Worm (Caenorhabditis elegans) whole organism, early embryonic: ENCODE data around the gene str-33.

Source experiments
- B0310.2 ChIP-seq: sonication (generic microtip); optimal IDR thresholded peaks from 2 replicates; lab custom pipeline; 2016; ENCODE audit warnings: mild to moderate bottlenecking, missing genetic modification characterization, missing compliant biosample characterization
- F13C5.2 ChIP-seq: sonication (generic microtip); optimal IDR thresholded peaks from 2 replicates; lab custom pipeline; 2017; ENCODE audit warnings: mild to moderate bottlenecking, missing genetic modification characterization, inconsistent platforms, missing compliant biosample characterization
- aly-1 ChIP-seq: sonication (generic microtip); optimal IDR thresholded peaks from 2 replicates; lab custom pipeline; 2016; ENCODE audit warnings: missing genetic modification characterization, missing compliant biosample characterization
- ama-1 ChIP-seq: fragments of 150-350 bp; optimal IDR thresholded peaks from 2 replicates; lab custom pipeline; 2014
- ceh-13 ChIP-seq: fragments of 200-800 bp; sonication (Bioruptor generic); optimal IDR thresholded peaks from 2 replicates; lab custom pipeline; 2018; ENCODE audit warnings: mild to moderate bottlenecking, missing genetic modification characterization, missing compliant biosample characterization
- ceh-36 ChIP-seq: sonication (generic microtip); optimal IDR thresholded peaks from 2 replicates; lab custom pipeline; 2016; ENCODE audit warnings: missing genetic modification characterization, inconsistent platforms, missing compliant biosample characterization
- ets-7 ChIP-seq: sonication (generic microtip); optimal IDR thresholded peaks from 2 replicates; lab custom pipeline; 2016; ENCODE audit warnings: missing genotype, missing genetic modification characterization, missing compliant biosample characterization
- flt-1 ChIP-seq: fragments of 200-800 bp; sonication (Bioruptor generic); IDR thresholded peaks from 2 replicates; pipeline ENCODE4 v1.3.6; 2022; ENCODE audit warnings: missing genetic modification characterization, missing compliant biosample characterization
- hmbx-1 ChIP-seq: sonication (generic microtip); optimal IDR thresholded peaks from 2 replicates; lab custom pipeline; 2016; ENCODE audit warnings: mild to moderate bottlenecking, missing genetic modification characterization, missing compliant biosample characterization
- hmg-4 ChIP-seq: fragments of 200-800 bp; sonication (Bioruptor generic); optimal IDR thresholded peaks from 2 replicates; lab custom pipeline; 2018; ENCODE audit warnings: mild to moderate bottlenecking, missing genetic modification characterization, missing compliant biosample characterization
- hnd-1 ChIP-seq: sonication (generic microtip); optimal IDR thresholded peaks from 2 replicates; lab custom pipeline; 2016; ENCODE audit warnings: missing genetic modification characterization, missing compliant biosample characterization
- pes-1 ChIP-seq: fragments of 200-800 bp; sonication (Bioruptor generic); IDR thresholded peaks from 2 replicates; pipeline ENCODE4 v1.3.6; 2022; ENCODE audit warnings: missing genetic modification reagents, missing genetic modification characterization, missing compliant biosample characterization
- scrt-1 ChIP-seq: fragments of 200-800 bp; sonication (Bioruptor generic); IDR thresholded peaks from 2 replicates; pipeline ENCODE4 v1.3.6; 2022; ENCODE audit warnings: missing genetic modification characterization, missing compliant biosample characterization
- sea-1 ChIP-seq: fragments of 200-800 bp; sonication (Bioruptor generic); conservative IDR thresholded peaks from 2 replicates; pipeline ENCODE4 v1.3.6; 2022; ENCODE audit warnings: missing genetic modification characterization, missing compliant biosample characterization
- tbx-11 ChIP-seq: fragments of 200-800 bp; sonication (Bioruptor generic); IDR thresholded peaks from 2 replicates; pipeline ENCODE4 v1.3.6; 2022; ENCODE audit warnings: missing genetic modification characterization, missing compliant biosample characterization
- tbx-37 ChIP-seq: fragments of 200-800 bp; sonication (Bioruptor generic); conservative IDR thresholded peaks from 2 replicates; pipeline ENCODE4 v1.3.6; 2022; ENCODE audit warnings: missing genetic modification reagents, missing genetic modification characterization, missing compliant biosample characterization
- tra-4 ChIP-seq: sonication (generic microtip); optimal IDR thresholded peaks from 2 replicates; lab custom pipeline; 2017; ENCODE audit warnings: missing genetic modification characterization, missing compliant biosample characterization

str-33 gene

ce11 chrV:2758437-2758836 is 30.1 kb downstream of the str-33 start:
- TF ChIP-seq hmbx-1 (tag; lab: Kevin White, UChicago) (no peak), scrt-1 (GFP tag; lab: Robert Waterston, UW) (no peak), flt-1 (GFP tag; lab: Robert Waterston, UW) (no peak), tra-4 (tag; lab: Kevin White, UChicago) (no peak), pes-1 (GFP tag; lab: Robert Waterston, UW) (no peak), hmg-4 (GFP tag; lab: Kevin White, UChicago) (no peak), B0310.2 (tag; lab: Kevin White, UChicago) (no peak), tbx-11 (GFP tag; lab: Robert Waterston, UW) (no peak), ama-1 (lab: Kevin White, UChicago) (no peak), tbx-37 (GFP tag; lab: Robert Waterston, UW) (no peak)

ce11 chrV:2759456-2759855 is 31.1 kb downstream of the str-33 start, which contains the start of gene srg-58:
TSS of gene srg-58 (minus strand) at chrV:2759556.
- TF ChIP-seq tbx-11 (GFP tag; lab: Robert Waterston, UW) (no peak), tra-4 (tag; lab: Kevin White, UChicago) (no peak), ceh-13 (no peak), hnd-1 (no peak), pes-1 (GFP tag; lab: Robert Waterston, UW) (no peak), scrt-1 (GFP tag; lab: Robert Waterston, UW) (no peak), aly-1 (no peak), ama-1 (lab: Kevin White, UChicago) (no peak), B0310.2 (tag; lab: Kevin White, UChicago) (no peak), tbx-37 (GFP tag; lab: Robert Waterston, UW) (no peak), ceh-36 (tag; lab: Kevin White, UChicago) (no peak), sea-1 (GFP tag; lab: Robert Waterston, UW) (no peak), flt-1 (GFP tag; lab: Robert Waterston, UW) (no peak), ets-7 (tag; lab: Kevin White, UChicago) (no peak), hmbx-1 (tag; lab: Kevin White, UChicago) (no peak), hmg-4 (GFP tag; lab: Kevin White, UChicago) (no peak), F13C5.2 (tag; lab: Kevin White, UChicago) (no peak)

ce11 chrV:2761470-2761869 is 33.1 kb downstream of the str-33 start:
- TF ChIP-seq tbx-11 (GFP tag; lab: Robert Waterston, UW) = 0 out of 2 replicates have a peak, but pooled peaks have one; percentile 35
- no peak for TF ChIP-seq hnd-1

ce11 chrV:2763105-2763504 is 34.8 kb downstream of the str-33 start, which contains the start of gene R05D8.7:
TSS of gene R05D8.7 (minus strand) at chrV:2763208.
- TF ChIP-seq ceh-36 (tag; lab: Kevin White, UChicago) (no peak), hnd-1 (no peak), tbx-37 (GFP tag; lab: Robert Waterston, UW) (no peak), ets-7 (tag; lab: Kevin White, UChicago) (no peak), B0310.2 (tag; lab: Kevin White, UChicago) (no peak), ama-1 (lab: Kevin White, UChicago) (no peak), tbx-11 (GFP tag; lab: Robert Waterston, UW) (no peak), aly-1 (no peak)

ce11 chrV:2765052-2765451 is 36.7 kb downstream of the str-33 start, which contains the start of gene dhs-14:
TSS of gene dhs-14 (minus strand) at chrV:2765200.
- TF ChIP-seq hmg-4 (GFP tag; lab: Kevin White, UChicago) (no peak), sea-1 (GFP tag; lab: Robert Waterston, UW) (no peak)

ce11 chrV:2767465-2767864 is 39.1 kb downstream of the str-33 start, which contains the start of gene R05D8.9:
TSS of gene R05D8.9 (minus strand) at chrV:2767565.
- TF ChIP-seq tra-4 (tag; lab: Kevin White, UChicago) (no peak), scrt-1 (GFP tag; lab: Robert Waterston, UW) (no peak), flt-1 (GFP tag; lab: Robert Waterston, UW) (no peak), hmg-4 (GFP tag; lab: Kevin White, UChicago) (no peak), F13C5.2 (tag; lab: Kevin White, UChicago) (no peak), ets-7 (tag; lab: Kevin White, UChicago) (no peak), aly-1 (no peak), tbx-37 (GFP tag; lab: Robert Waterston, UW) (no peak), ceh-36 (tag; lab: Kevin White, UChicago) (no peak), ama-1 (lab: Kevin White, UChicago) (no peak), hmbx-1 (tag; lab: Kevin White, UChicago) (no peak), ceh-13 (no peak), B0310.2 (tag; lab: Kevin White, UChicago) (no peak), tbx-11 (GFP tag; lab: Robert Waterston, UW) (no peak), pes-1 (GFP tag; lab: Robert Waterston, UW) (no peak), hnd-1 (no peak), sea-1 (GFP tag; lab: Robert Waterston, UW) (no peak)

- TF ChIP-seq hmg-4 (GFP tag; lab: Kevin White, UChicago) = no peak
- no peak for TF ChIP-seq sea-1 (GFP tag; lab: Robert Waterston, UW)
- no peak for TF ChIP-seq hmbx-1 (tag; lab: Kevin White, UChicago)
- no peak for TF ChIP-seq pes-1 (GFP tag; lab: Robert Waterston, UW)
- TF ChIP-seq F13C5.2 (tag; lab: Kevin White, UChicago) = no peak
- no peak for TF ChIP-seq tbx-11 (GFP tag; lab: Robert Waterston, UW)
- TF ChIP-seq ceh-13 = no peak
- no peak for TF ChIP-seq tbx-37 (GFP tag; lab: Robert Waterston, UW)
Observed at ce11 chrV:2769754-2770153, 41.4 kb downstream of the str-33 start, which contains the start of gene dhs-15. TSS of gene dhs-15 (minus strand) at chrV:2769854.

ce11 chrV:2771560-2771959 is 43.2 kb downstream of the str-33 start, which contains the start of gene srh-56:
TSS of gene srh-56 (plus strand) at chrV:2771860.
- TF ChIP-seq pes-1 (GFP tag; lab: Robert Waterston, UW) (no peak), F13C5.2 (tag; lab: Kevin White, UChicago) (no peak)
